Worm (Caenorhabditis elegans) whole organism, L2 larva: ENCODE results near the gene F10E9.5.

Experiments used
- C34F6.9 ChIP-seq: fragments of 150-350 bp; optimal IDR thresholded peaks from 2 replicates; lab custom pipeline; 2014; ENCODE audit warnings: missing biosample characterization, missing genetic modification characterization
- ceh-82 ChIP-seq: fragments of 150-350 bp; optimal IDR thresholded peaks from 2 replicates; lab custom pipeline; 2014; ENCODE audit warnings: missing biosample characterization, missing genetic modification characterization
- egl-27 ChIP-seq: sonication (generic microtip); optimal IDR thresholded peaks from 3 replicates; lab custom pipeline; 2017; ENCODE audit warnings: missing biosample characterization, missing genetic modification reagents, missing genetic modification characterization
- fos-1 ChIP-seq: fragments of 150-350 bp; optimal IDR thresholded peaks from 2 replicates; lab custom pipeline; 2014; ENCODE audit warnings: missing biosample characterization, missing genetic modification characterization
- lsy-2 ChIP-seq, 2 experiments: fragments of 150-350 bp in 1 of 2; sonication (generic microtip) in 1 of 2; optimal IDR thresholded peaks; 2 replicates each; lab custom pipeline; 2014 to 2017; ENCODE audit warnings: missing biosample characterization in 2 of 2, missing genetic modification characterization in 2 of 2
- nhr-11 ChIP-seq: fragments of 150-350 bp; optimal IDR thresholded peaks from 2 replicates; lab custom pipeline; 2014; ENCODE audit warnings: missing biosample characterization, missing genetic modification characterization
- nhr-23 ChIP-seq: fragments of 150-350 bp; optimal IDR thresholded peaks from 2 replicates; lab custom pipeline; 2014; ENCODE audit warnings: missing biosample characterization, missing genetic modification reagents, missing genetic modification characterization
- nhr-237 ChIP-seq: fragments of 150-350 bp; optimal IDR thresholded peaks from 2 replicates; lab custom pipeline; 2014; ENCODE audit warnings: missing biosample characterization, missing genetic modification characterization
- nhr-6 ChIP-seq: fragments of 150-350 bp; optimal IDR thresholded peaks from 2 replicates; lab custom pipeline; 2014; ENCODE audit warnings: missing biosample characterization, missing genetic modification characterization
- skn-1 ChIP-seq: sonication (generic microtip); optimal IDR thresholded peaks from 2 replicates; lab custom pipeline; 2017; ENCODE audit warnings: missing biosample characterization, missing genetic modification characterization
- snpc-4 ChIP-seq: fragments of 150-350 bp; optimal IDR thresholded peaks from 2 replicates; lab custom pipeline; 2014; ENCODE audit warnings: missing biosample characterization, missing genetic modification characterization
- unc-62 ChIP-seq: fragments of 150-350 bp; optimal IDR thresholded peaks from 2 replicates; lab custom pipeline; 2014; ENCODE audit warnings: missing biosample characterization, missing genetic modification reagents, missing genetic modification characterization
- zag-1 ChIP-seq: fragments of 150-350 bp; optimal IDR thresholded peaks from 2 replicates; lab custom pipeline; 2014; ENCODE audit warnings: missing biosample characterization, missing genetic modification characterization

DNA sequence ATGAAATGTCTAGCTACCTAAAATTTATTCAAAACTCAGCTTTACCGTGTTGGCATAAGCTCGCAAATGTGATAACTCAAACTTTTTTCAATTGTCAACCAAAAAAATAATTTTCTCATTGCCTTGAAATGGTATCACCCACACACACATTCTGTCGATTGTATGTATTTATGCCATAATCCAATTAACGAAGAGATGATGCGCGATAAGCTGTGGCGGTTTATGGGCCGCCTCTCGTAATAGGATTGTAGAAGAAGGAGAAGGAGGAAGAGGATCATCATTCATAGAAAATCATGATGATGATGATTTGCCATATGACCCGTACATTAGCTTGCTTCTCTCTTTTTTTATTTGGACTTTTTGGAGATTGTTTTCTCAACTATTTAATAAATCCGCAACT, 18.2 kb upstream of the F10E9.5 start:
- TF ChIP-seq fos-1 (tag; lab: Kevin White, UChicago) (no peak), egl-27 (tag; lab: Kevin White, UChicago) (no peak), unc-62 (no peak), nhr-11 (tag; lab: Kevin White, UChicago) (no peak), ceh-82 (no peak), zag-1 (tag; lab: Kevin White, UChicago) (no peak), skn-1 (tag; lab: Kevin White, UChicago) (no peak), nhr-6 (no peak), C34F6.9 (tag; lab: Kevin White, UChicago) (no peak), snpc-4 (no peak), nhr-237 (tag; lab: Kevin White, UChicago) (no peak), lsy-2 (tag; optimal IDR thresholded peaks at IDR 0.05; lab: Kevin White, UChicago) (no peak), nhr-23 (tag; lab: Kevin White, UChicago) (no peak)
